Worm (Caenorhabditis elegans): ENCODE measurements around the gene W06D11.2.

- TF ChIP-seq nhr-28 (tag; optimal IDR thresholded peaks at IDR 0.05) = no peak
- no peak for TF ChIP-seq elt-3 (tag; optimal IDR thresholded peaks at IDR 0.05)
- no peak for TF ChIP-seq lsy-2 (tag; optimal IDR thresholded peaks at IDR 0.05)
- no peak for TF ChIP-seq nhr-76 (tag; optimal IDR thresholded peaks at IDR 0.05)
- TF ChIP-seq ztf-11 (tag; optimal IDR thresholded peaks at IDR 0.05) = no peak
- TF ChIP-seq nhr-12 (tag; optimal IDR thresholded peaks at IDR 0.05) = no peak
- no peak for TF ChIP-seq lin-13 (tag; optimal IDR thresholded peaks at IDR 0.05)
- no peak for TF ChIP-seq ham-2 (GFP tag; optimal IDR thresholded peaks at IDR 0.05)
- no peak for TF ChIP-seq mab-5 (tag; optimal IDR thresholded peaks at IDR 0.05)
Measured at ce11 chrX:12328676-12329075, 32.1 kb upstream of the W06D11.2 start, which contains the start of gene srd-45.
